Worm (Caenorhabditis elegans) whole organism, mixed stage, embryonic: ENCODE measurements around the gene npr-2.

Experiments
- M03D4.4 ChIP-seq: sonication (generic microtip); optimal IDR thresholded peaks from 2 replicates; lab custom pipeline; 2017; ENCODE audit warnings: mild to moderate bottlenecking, missing genetic modification characterization, missing compliant biosample characterization
- bed-3 ChIP-seq: fragments of 200-800 bp; sonication (Bioruptor generic); optimal IDR thresholded peaks from 3 replicates; lab custom pipeline; 2018; ENCODE audit warnings: mild to moderate bottlenecking, missing genetic modification characterization, moderate library complexity, missing compliant biosample characterization
- blmp-1 ChIP-seq: fragments of 150-350 bp; optimal IDR thresholded peaks from 2 replicates; lab custom pipeline; 2014; ENCODE audit warnings: missing biosample characterization, missing genetic modification characterization
- ceh-39 ChIP-seq: fragments of 150-350 bp; optimal IDR thresholded peaks from 2 replicates; lab custom pipeline; 2014; ENCODE audit warnings: missing biosample characterization, missing genetic modification characterization
- ceh-43 ChIP-seq: fragments of 200-800 bp; sonication (Bioruptor generic); optimal IDR thresholded peaks from 2 replicates; lab custom pipeline; 2018; ENCODE audit warnings: mild to moderate bottlenecking, missing genetic modification characterization, moderate library complexity, missing compliant biosample characterization
- ceh-83 ChIP-seq: fragments of 200-800 bp; sonication (Bioruptor generic); optimal IDR thresholded peaks from 2 replicates; lab custom pipeline; 2018; ENCODE audit warnings: mild to moderate bottlenecking, missing genetic modification characterization, missing compliant biosample characterization
- ces-1 ChIP-seq: fragments of 150-350 bp; optimal IDR thresholded peaks from 2 replicates; lab custom pipeline; 2014; ENCODE audit warnings: missing biosample characterization, missing genetic modification reagents, missing genetic modification characterization
- cnd-1 ChIP-seq: fragments of 200-800 bp; sonication (Bioruptor generic); optimal IDR thresholded peaks from 2 replicates; lab custom pipeline; 2018; ENCODE audit warnings: mild to moderate bottlenecking, missing genetic modification characterization, missing compliant biosample characterization
- elt-1 ChIP-seq: sonication (generic microtip); optimal IDR thresholded peaks from 2 replicates; lab custom pipeline; 2017; ENCODE audit warnings: missing genetic modification characterization, mild to moderate bottlenecking, missing compliant biosample characterization, antibody characterized with exemption, moderate library complexity, borderline replicate concordance; ENCODE audit not compliant: insufficient read depth
- elt-3 ChIP-seq: fragments of 150-350 bp; optimal IDR thresholded peaks from 2 replicates; lab custom pipeline; 2014; ENCODE audit warnings: missing biosample characterization, missing genetic modification characterization
- flh-1 ChIP-seq: fragments of 200-800 bp; sonication (Bioruptor generic); optimal IDR thresholded peaks from 2 replicates; lab custom pipeline; 2018; ENCODE audit warnings: mild to moderate bottlenecking, missing genetic modification characterization, moderate library complexity, missing compliant biosample characterization
- ham-2 ChIP-seq: fragments of 200-800 bp; sonication (Bioruptor generic); optimal IDR thresholded peaks from 2 replicates; lab custom pipeline; 2018; ENCODE audit warnings: mild to moderate bottlenecking, missing genetic modification characterization, missing compliant biosample characterization
- hlh-1 ChIP-seq: fragments of 150-350 bp; optimal IDR thresholded peaks from 2 replicates; lab custom pipeline; 2014; ENCODE audit warnings: missing biosample characterization, missing genetic modification reagents, missing genetic modification characterization
- lsy-2 ChIP-seq: fragments of 150-350 bp; optimal IDR thresholded peaks from 2 replicates; lab custom pipeline; 2014; ENCODE audit warnings: missing biosample characterization, missing genetic modification characterization
- mab-5 ChIP-seq: fragments of 150-350 bp; optimal IDR thresholded peaks from 2 replicates; lab custom pipeline; 2014; ENCODE audit warnings: missing biosample characterization, missing genetic modification characterization
- mep-1 ChIP-seq: fragments of 150-350 bp; optimal IDR thresholded peaks from 2 replicates; lab custom pipeline; 2017; ENCODE audit warnings: missing biosample characterization, missing genetic modification reagents, missing genetic modification characterization, inconsistent platforms
- mls-2 ChIP-seq: sonication (generic microtip); optimal IDR thresholded peaks from 2 replicates; lab custom pipeline; 2016; ENCODE audit warnings: mild to moderate bottlenecking, missing genetic modification characterization, moderate library complexity, missing compliant biosample characterization
- nhr-12 ChIP-seq: fragments of 150-350 bp; optimal IDR thresholded peaks from 2 replicates; lab custom pipeline; 2014; ENCODE audit warnings: missing biosample characterization, missing genetic modification characterization
- nhr-2 ChIP-seq: fragments of 150-350 bp; optimal IDR thresholded peaks from 2 replicates; lab custom pipeline; 2014; ENCODE audit warnings: missing biosample characterization, missing genetic modification characterization
- nhr-237 ChIP-seq: fragments of 150-350 bp; optimal IDR thresholded peaks from 2 replicates; lab custom pipeline; 2014; ENCODE audit warnings: missing biosample characterization, missing genetic modification characterization
- nhr-28 ChIP-seq: fragments of 150-350 bp; optimal IDR thresholded peaks from 2 replicates; lab custom pipeline; 2014; ENCODE audit warnings: missing biosample characterization, missing genetic modification characterization
- nhr-76 ChIP-seq: sonication (generic microtip); optimal IDR thresholded peaks from 2 replicates; lab custom pipeline; 2017; ENCODE audit warnings: missing biosample characterization, missing genetic modification characterization
- pha-4 ChIP-seq: fragments of 150-350 bp; optimal IDR thresholded peaks from 2 replicates; lab custom pipeline; 2018; ENCODE audit warnings: missing biosample characterization, missing genetic modification reagents, missing genetic modification characterization
- sem-2 ChIP-seq: fragments of 200-800 bp; sonication (Bioruptor generic); optimal IDR thresholded peaks from 2 replicates; lab custom pipeline; 2018; ENCODE audit warnings: mild to moderate bottlenecking, missing genetic modification characterization, missing compliant biosample characterization
- snpc-4 ChIP-seq: fragments of 150-350 bp; optimal IDR thresholded peaks from 2 replicates; lab custom pipeline; 2014; ENCODE audit warnings: missing biosample characterization, missing genetic modification characterization
- sptf-1 ChIP-seq: sonication (generic microtip); optimal IDR thresholded peaks from 2 replicates; lab custom pipeline; 2017; ENCODE audit warnings: mild to moderate bottlenecking, missing genetic modification characterization, moderate library complexity, missing compliant biosample characterization
- tbx-8 ChIP-seq: fragments of 200-800 bp; sonication (Bioruptor generic); optimal IDR thresholded peaks from 2 replicates; lab custom pipeline; 2018; ENCODE audit warnings: mild to moderate bottlenecking, missing genetic modification characterization, moderate library complexity, missing compliant biosample characterization
- unc-120 ChIP-seq: sonication (generic microtip); optimal IDR thresholded peaks from 2 replicates; lab custom pipeline; 2017; ENCODE audit warnings: missing genetic modification characterization, missing compliant biosample characterization; ENCODE audit not compliant: poor library complexity, severe bottlenecking
- unc-62 ChIP-seq: fragments of 150-350 bp; optimal IDR thresholded peaks from 2 replicates; lab custom pipeline; 2014; ENCODE audit warnings: missing biosample characterization, missing genetic modification reagents, missing genetic modification characterization
- ztf-11 ChIP-seq: fragments of 150-350 bp; optimal IDR thresholded peaks from 2 replicates; lab custom pipeline; 2014; ENCODE audit warnings: missing biosample characterization, missing genetic modification characterization

npr-2 gene

DNA sequence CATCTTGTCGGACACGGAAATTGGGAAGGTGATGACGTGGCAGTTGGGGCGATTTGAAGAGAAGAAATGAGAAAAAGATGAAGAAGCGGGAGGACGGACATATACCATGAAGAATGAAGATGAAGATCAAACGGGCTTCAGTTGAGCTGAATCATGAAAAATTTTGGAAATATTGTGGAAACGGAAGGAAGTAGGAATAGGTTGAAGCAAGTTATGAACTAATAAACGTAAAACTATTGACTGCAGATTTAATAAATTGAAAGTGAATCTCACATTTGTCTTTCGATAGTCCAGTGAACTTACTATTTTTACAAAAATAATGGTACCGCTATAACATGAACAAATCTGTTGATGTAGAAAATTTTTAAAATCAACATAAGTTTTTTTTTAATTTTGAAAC, 13.4 kb downstream of the npr-2 start, which contains the start of gene lron-14:
TSS of gene lron-14 (minus strand) at position 101 of the 400 bp plus-strand sequence.
- TF ChIP-seq nhr-76 (tag; lab: Kevin White, UChicago) = no peak
- no peak for TF ChIP-seq sptf-1
- no peak for TF ChIP-seq ceh-39 (tag; lab: Kevin White, UChicago)
- no peak for TF ChIP-seq tbx-8 (GFP tag; lab: Kevin White, UChicago)
- no peak for TF ChIP-seq sem-2 (GFP tag; lab: Kevin White, UChicago)
- no peak for TF ChIP-seq mab-5 (tag; lab: Kevin White, UChicago)
- no peak for TF ChIP-seq lsy-2 (tag; lab: Kevin White, UChicago)
- TF ChIP-seq, all 35 proteins: peak for 0

DNA sequence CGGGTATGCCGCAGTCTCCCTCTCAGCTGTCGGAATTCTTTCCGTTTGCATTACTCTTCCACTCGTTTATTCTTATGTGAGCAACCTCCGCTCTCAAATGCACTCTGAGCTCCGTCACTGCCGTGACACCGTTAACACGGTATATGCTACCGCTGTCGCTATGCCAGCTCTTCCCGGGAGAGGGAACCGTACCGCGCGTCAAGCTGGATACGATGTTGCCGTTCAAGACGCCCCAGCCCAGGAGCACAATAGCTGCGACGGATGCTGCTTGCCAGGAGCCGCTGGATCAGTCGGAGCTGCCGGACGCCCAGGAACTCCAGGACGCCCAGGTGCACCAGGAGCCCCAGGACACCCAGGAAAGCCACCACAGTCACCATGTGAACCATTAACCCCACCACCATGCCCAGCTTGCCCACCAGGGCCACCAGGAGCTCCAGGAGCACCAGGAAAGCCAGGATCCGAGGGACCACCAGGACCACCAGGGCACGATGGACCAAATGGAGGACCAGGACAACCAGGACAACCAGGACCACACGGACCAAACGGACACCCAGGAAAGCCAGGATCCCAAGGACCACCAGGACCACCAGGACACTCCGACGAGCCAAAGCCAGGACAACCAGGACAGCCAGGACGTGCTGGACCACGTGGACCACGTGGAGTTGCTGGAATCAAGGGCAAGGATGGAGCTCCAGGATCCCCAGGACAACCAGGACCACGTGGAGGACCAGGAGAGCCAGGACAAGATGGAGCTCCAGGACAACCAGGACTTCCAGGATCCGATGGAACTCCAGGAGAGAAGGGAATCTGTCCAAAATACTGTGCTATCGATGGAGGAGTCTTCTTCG, 16.2 kb downstream of the npr-2 start:
- TF ChIP-seq blmp-1 (tag; lab: Kevin White, UChicago) (no peak), mep-1 (tag; lab: Kevin White, UChicago) (no peak), ham-2 (GFP tag; lab: Kevin White, UChicago) (no peak), unc-120 (tag; lab: Kevin White, UChicago) (no peak), nhr-76 (tag; lab: Kevin White, UChicago) (no peak), sem-2 (GFP tag; lab: Kevin White, UChicago) (no peak), ceh-43 (GFP tag; lab: Kevin White, UChicago) (no peak), flh-1 (no peak), nhr-237 (tag; lab: Kevin White, UChicago) (no peak)
- TF ChIP-seq, all 35 proteins: peak for 0

DNA sequence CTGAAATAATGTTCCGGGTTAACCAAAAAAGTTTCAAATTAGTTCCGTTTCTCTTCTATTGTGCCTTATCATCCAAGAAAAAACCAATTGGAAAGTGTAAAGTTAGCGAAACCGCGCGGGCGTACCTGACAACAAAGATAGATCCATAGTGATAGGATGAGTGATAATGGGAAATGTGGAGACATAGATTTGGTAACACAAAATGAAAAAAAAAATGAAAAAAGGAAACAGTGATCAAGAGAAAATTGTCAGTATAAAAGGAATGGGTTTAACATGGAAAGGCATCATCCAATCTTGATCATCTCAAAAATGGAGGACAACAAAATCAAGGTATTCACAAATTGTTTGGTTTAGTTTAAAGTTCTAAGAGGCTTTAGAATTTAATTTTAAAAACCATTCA, 16.8 kb downstream of the npr-2 start, which contains the start of gene col-122:
TSS of gene col-122 (plus strand) at position 301 of the 400 bp plus-strand sequence.
- no peak for TF ChIP-seq snpc-4 (tag; lab: Kevin White, UChicago)
- TF ChIP-seq unc-62 (GFP tag; lab: Kevin White, UChicago) = no peak
- TF ChIP-seq nhr-76 (tag; lab: Kevin White, UChicago) = no peak
- TF ChIP-seq sem-2 (GFP tag; lab: Kevin White, UChicago) = no peak
- TF ChIP-seq nhr-12 (tag; lab: Kevin White, UChicago) = no peak
- no peak for TF ChIP-seq ces-1
- TF ChIP-seq ceh-83 (GFP tag; lab: Kevin White, UChicago) = no peak
- no peak for TF ChIP-seq sptf-1
- TF ChIP-seq elt-1 = no peak
- TF ChIP-seq cnd-1 (tag; lab: Kevin White, UChicago) = no peak

DNA sequence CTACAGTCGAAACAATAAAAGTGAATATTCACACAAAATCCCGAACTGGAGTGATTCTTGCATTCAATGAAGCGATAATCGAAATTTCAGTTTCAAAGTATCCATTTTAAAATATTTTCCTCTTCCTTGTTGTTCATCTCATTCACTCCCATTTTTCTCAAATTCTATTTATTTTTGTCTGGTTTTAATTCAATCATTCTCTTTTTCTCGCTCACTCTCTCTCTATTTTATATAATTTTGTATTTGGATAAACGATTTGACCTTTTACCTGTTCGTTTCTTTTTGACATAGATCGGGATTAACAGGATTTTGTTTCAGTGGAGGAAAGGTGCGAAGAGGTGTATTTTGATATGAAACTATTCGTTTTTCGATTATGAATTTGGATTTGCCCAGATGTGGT, 33.9 kb downstream of the npr-2 start, which contains the start of gene T05A1.5:
TSS of gene T05A1.5 (plus strand) at position 301 of the 400 bp plus-strand sequence.
- no peak for TF ChIP-seq sptf-1
- no peak for TF ChIP-seq nhr-28
- no peak for TF ChIP-seq ztf-11 (tag; lab: Kevin White, UChicago)
- TF ChIP-seq nhr-2 (tag; lab: Kevin White, UChicago) = no peak
- TF ChIP-seq ces-1 = no peak
- no peak for TF ChIP-seq mab-5 (tag; lab: Kevin White, UChicago)
- no peak for TF ChIP-seq tbx-8 (GFP tag; lab: Kevin White, UChicago)
- TF ChIP-seq M03D4.4 (tag; lab: Kevin White, UChicago) = no peak
- TF ChIP-seq blmp-1 (tag; lab: Kevin White, UChicago) = no peak
- TF ChIP-seq elt-3 (tag; lab: Kevin White, UChicago) = no peak
- no peak for TF ChIP-seq unc-120 (tag; lab: Kevin White, UChicago)
- no peak for TF ChIP-seq ceh-39 (tag; lab: Kevin White, UChicago)
- TF ChIP-seq bed-3 (GFP tag; lab: Kevin White, UChicago) = no peak
- TF ChIP-seq pha-4 (tag; lab: Kevin White, UChicago) = no peak
- no peak for TF ChIP-seq mls-2 (tag; lab: Kevin White, UChicago)
- TF ChIP-seq hlh-1 (tag; lab: Kevin White, UChicago) = no peak
- TF ChIP-seq sem-2 (GFP tag; lab: Kevin White, UChicago) = no peak
- TF ChIP-seq, all 35 proteins: peak for 0
